Worm (Caenorhabditis elegans) whole organism, midembryonic: ENCODE results near the gene nlp-34.

Experiments
- T22C8.4 ChIP-seq: fragments of 200-800 bp; sonication (Bioruptor generic); IDR thresholded peaks from 2 replicates; pipeline ENCODE4 v1.3.6; 2022; ENCODE audit warnings: missing genetic modification characterization, missing compliant biosample characterization
- cog-1 ChIP-seq: sonication (generic microtip); optimal IDR thresholded peaks from 2 replicates; lab custom pipeline; 2016; ENCODE audit warnings: missing genetic modification characterization, missing compliant biosample characterization
- flt-1 ChIP-seq: fragments of 200-800 bp; sonication (Bioruptor generic); IDR thresholded peaks from 2 replicates; pipeline ENCODE4 v1.3.6; 2022; ENCODE audit warnings: missing genetic modification characterization, missing compliant biosample characterization
- klf-2 ChIP-seq: fragments of 200-800 bp; sonication (Bioruptor generic); conservative IDR thresholded peaks from 2 replicates; pipeline ENCODE4 v1.3.6; 2022; ENCODE audit warnings: missing genetic modification reagents, missing genetic modification characterization, missing compliant biosample characterization
- med-1 ChIP-seq: sonication (generic microtip); optimal IDR thresholded peaks from 2 replicates; lab custom pipeline; 2017; ENCODE audit warnings: missing genetic modification characterization, mild to moderate bottlenecking, missing compliant biosample characterization, antibody characterized with exemption, missing genetic modification reagents; ENCODE audit not compliant: insufficient read depth
- ref-1 ChIP-seq: fragments of 200-800 bp; sonication (Bioruptor generic); conservative IDR thresholded peaks from 2 replicates; pipeline ENCODE4 v1.3.6; 2022; ENCODE audit warnings: missing genetic modification reagents, missing genetic modification characterization, missing compliant biosample characterization
- tab-1 ChIP-seq: fragments of 200-800 bp; sonication (Bioruptor generic); IDR thresholded peaks from 2 replicates; pipeline ENCODE4 v1.3.6; 2022; ENCODE audit warnings: missing genetic modification characterization, missing compliant biosample characterization
- ztf-23 ChIP-seq: fragments of 200-800 bp; sonication (Bioruptor generic); IDR thresholded peaks from 2 replicates; pipeline ENCODE4 v1.3.6; 2022; ENCODE audit warnings: missing genetic modification reagents, missing genetic modification characterization, missing compliant biosample characterization
- ztf-29 ChIP-seq: fragments of 200-800 bp; sonication (Bioruptor generic); IDR thresholded peaks from 2 replicates; pipeline ENCODE4 v1.3.6; 2022; ENCODE audit warnings: missing genetic modification reagents, missing genetic modification characterization, missing compliant biosample characterization

The nlp-34 gene

DNA sequence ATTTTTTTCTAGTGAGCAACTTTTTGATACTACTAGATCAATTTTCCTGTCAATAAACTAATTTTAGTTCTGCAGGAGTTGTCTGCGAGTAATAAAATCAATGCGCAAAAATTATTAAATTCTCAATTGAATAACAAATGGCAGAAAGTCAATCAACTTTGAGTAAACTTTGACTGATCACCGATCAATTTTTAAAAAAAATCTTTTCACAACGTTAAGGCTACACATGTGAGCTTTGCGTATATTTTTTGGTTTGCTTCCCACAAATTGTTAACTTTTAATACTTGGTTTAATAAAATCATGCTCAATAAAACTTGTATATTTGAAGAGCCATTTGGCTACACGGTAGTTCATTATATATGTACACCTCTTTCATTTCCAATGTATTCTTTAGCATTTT, 29.0 kb upstream of the nlp-34 start, which contains the start of gene srh-7:
Gene srh-7, plus strand, starts transcription at position 301 of the 400 bp plus-strand sequence.
- TF ChIP-seq med-1 (no peak), klf-2 (no peak), ztf-23 (GFP tag; lab: Robert Waterston, UW) (no peak), cog-1 (tag; lab: Kevin White, UChicago) (no peak), ref-1 (GFP tag; lab: Robert Waterston, UW) (no peak), tab-1 (no peak), flt-1 (GFP tag; lab: Robert Waterston, UW) (no peak), ztf-29 (no peak), T22C8.4 (GFP tag; lab: Robert Waterston, UW) (no peak)

- no peak for TF ChIP-seq ref-1 (GFP tag; lab: Robert Waterston, UW)
- TF ChIP-seq klf-2, result no peak
- no peak for TF ChIP-seq ztf-29
- no peak for TF ChIP-seq ztf-23 (GFP tag; lab: Robert Waterston, UW)
- no peak for TF ChIP-seq med-1
- no peak for TF ChIP-seq tab-1
- no peak for TF ChIP-seq T22C8.4 (GFP tag; lab: Robert Waterston, UW)
- no peak for TF ChIP-seq cog-1 (tag; lab: Kevin White, UChicago)
- no peak for TF ChIP-seq flt-1 (GFP tag; lab: Robert Waterston, UW)
Observed at ce11 chrV:4005219-4005618, 26.3 kb upstream of the nlp-34 start, which contains the start of gene srh-8. Gene srh-8, plus strand, starts transcription at chrV:4005519.

- TF ChIP-seq ref-1 (GFP tag; lab: Robert Waterston, UW), result no peak
- TF ChIP-seq med-1, result no peak
- TF ChIP-seq klf-2, result no peak
- TF ChIP-seq T22C8.4 (GFP tag; lab: Robert Waterston, UW), result no peak
- TF ChIP-seq ztf-23 (GFP tag; lab: Robert Waterston, UW), result no peak
- TF ChIP-seq cog-1 (tag; lab: Kevin White, UChicago), result no peak
- no peak for TF ChIP-seq tab-1
- no peak for TF ChIP-seq ztf-29
- TF ChIP-seq flt-1 (GFP tag; lab: Robert Waterston, UW), result no peak
Observed at ce11 chrV:4004577-4004976, 25.6 kb upstream of the nlp-34 start.

DNA sequence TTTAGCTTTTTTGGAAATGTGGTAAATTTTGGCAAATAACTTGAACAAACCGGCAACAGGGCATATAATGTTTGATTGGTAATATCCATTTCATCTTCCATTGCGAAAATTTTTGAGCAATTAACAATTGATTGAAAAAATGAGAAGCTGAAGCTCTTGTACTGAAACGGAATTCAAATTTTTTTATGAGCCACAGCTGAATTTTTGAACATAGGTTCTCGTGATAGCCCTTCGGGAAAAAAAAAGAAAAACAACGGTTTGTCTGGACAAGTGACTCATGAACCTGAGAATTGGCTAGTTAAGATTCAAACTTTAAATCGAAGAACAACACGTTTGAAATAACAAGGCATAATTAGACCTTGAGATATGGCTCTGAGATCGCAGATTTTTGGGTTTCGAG, 16.9 kb upstream of the nlp-34 start, which contains the start of gene srx-62:
Gene srx-62, minus strand, starts transcription at position 101 of the 400 bp plus-strand sequence.
- no peak for TF ChIP-seq cog-1 (tag; lab: Kevin White, UChicago)
- no peak for TF ChIP-seq flt-1 (GFP tag; lab: Robert Waterston, UW)
- no peak for TF ChIP-seq ztf-29
- no peak for TF ChIP-seq ref-1 (GFP tag; lab: Robert Waterston, UW)
- no peak for TF ChIP-seq klf-2
- TF ChIP-seq T22C8.4 (GFP tag; lab: Robert Waterston, UW), result no peak
- TF ChIP-seq med-1, result no peak
- TF ChIP-seq tab-1, result no peak
- no peak for TF ChIP-seq ztf-23 (GFP tag; lab: Robert Waterston, UW)

DNA sequence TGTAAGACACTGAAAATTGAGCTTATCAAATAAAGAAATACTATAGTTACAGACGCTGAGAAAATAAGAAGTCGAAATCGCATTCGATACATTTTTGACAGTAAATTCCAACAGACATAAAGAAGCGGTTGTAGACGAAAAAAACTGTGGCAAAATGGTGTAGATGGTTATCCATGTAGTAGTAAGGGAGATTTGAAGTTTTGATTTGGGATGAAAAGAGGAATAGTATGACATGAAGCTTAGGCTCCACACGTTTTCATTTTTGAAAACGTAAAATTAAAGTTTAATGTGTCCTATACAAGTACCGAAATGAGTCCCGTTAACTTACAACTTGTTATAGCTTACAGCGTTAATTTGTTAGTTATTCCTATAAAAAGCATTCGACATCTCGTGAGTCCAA, 15.1 kb upstream of the nlp-34 start, which contains the start of gene K09D9.9:
Gene K09D9.9, minus strand, starts transcription at position 101 of the 400 bp plus-strand sequence.
- TF ChIP-seq tab-1 (no peak), ztf-29 (no peak), klf-2 (no peak), ref-1 (GFP tag; lab: Robert Waterston, UW) (no peak), med-1 (no peak), flt-1 (GFP tag; lab: Robert Waterston, UW) (no peak), ztf-23 (GFP tag; lab: Robert Waterston, UW) (no peak), cog-1 (tag; lab: Kevin White, UChicago) (no peak), T22C8.4 (GFP tag; lab: Robert Waterston, UW) (no peak)

ce11 chrV:3992334-3992733, 13.4 kb upstream of the nlp-34 start:
- TF ChIP-seq cog-1 (tag; lab: Kevin White, UChicago) (no peak), ztf-23 (GFP tag; lab: Robert Waterston, UW) (no peak), flt-1 (GFP tag; lab: Robert Waterston, UW) (no peak), med-1 (no peak), ref-1 (GFP tag; lab: Robert Waterston, UW) (no peak), T22C8.4 (GFP tag; lab: Robert Waterston, UW) (no peak), tab-1 (no peak), ztf-29 (no peak)

DNA sequence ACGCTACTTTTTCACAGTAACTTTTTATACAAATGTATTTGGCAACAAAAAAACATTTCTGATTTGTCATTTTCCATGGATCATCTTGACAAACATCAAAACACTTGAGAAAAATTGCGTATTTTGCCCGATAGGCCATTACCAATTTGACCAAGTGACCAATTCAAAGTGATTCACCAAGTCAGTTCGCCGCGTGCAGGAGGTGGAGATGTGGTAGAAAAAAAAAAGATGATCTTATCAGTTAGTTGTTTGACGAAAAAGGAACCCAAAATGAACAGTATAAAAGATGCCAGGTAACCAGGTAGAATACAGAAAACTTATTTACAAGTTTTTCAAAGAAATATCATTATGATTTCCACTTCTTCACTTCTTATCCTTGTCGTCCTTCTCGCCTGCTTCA, 10.1 kb upstream of the nlp-34 start, which contains the start of gene nlp-27:
Gene nlp-27, plus strand, starts transcription at position 309 of the 400 bp plus-strand sequence.
- TF ChIP-seq T22C8.4 (GFP tag; lab: Robert Waterston, UW) (no peak), cog-1 (tag; lab: Kevin White, UChicago) (no peak), tab-1 (no peak), ztf-23 (GFP tag; lab: Robert Waterston, UW) (no peak), klf-2 (no peak)

ce11 chrV:3987616-3988015, 8.7 kb upstream of the nlp-34 start, which contains the start of gene nlp-28:
Gene nlp-28, plus strand, starts transcription at chrV:3987900.
- no peak for TF ChIP-seq tab-1
- TF ChIP-seq ztf-23 (GFP tag; lab: Robert Waterston, UW), result no peak
- no peak for TF ChIP-seq ztf-29
- no peak for TF ChIP-seq cog-1 (tag; lab: Kevin White, UChicago)
- no peak for TF ChIP-seq med-1
- no peak for TF ChIP-seq T22C8.4 (GFP tag; lab: Robert Waterston, UW)
- no peak for TF ChIP-seq klf-2
- no peak for TF ChIP-seq flt-1 (GFP tag; lab: Robert Waterston, UW)
- TF ChIP-seq ref-1 (GFP tag; lab: Robert Waterston, UW), result no peak

ce11 chrV:3985104-3985503, 6.2 kb upstream of the nlp-34 start:
- TF ChIP-seq klf-2 (no peak), med-1 (no peak), ref-1 (GFP tag; lab: Robert Waterston, UW) (no peak), cog-1 (tag; lab: Kevin White, UChicago) (no peak), T22C8.4 (GFP tag; lab: Robert Waterston, UW) (no peak), tab-1 (no peak), ztf-23 (GFP tag; lab: Robert Waterston, UW) (no peak), ztf-29 (no peak), flt-1 (GFP tag; lab: Robert Waterston, UW) (no peak)

DNA sequence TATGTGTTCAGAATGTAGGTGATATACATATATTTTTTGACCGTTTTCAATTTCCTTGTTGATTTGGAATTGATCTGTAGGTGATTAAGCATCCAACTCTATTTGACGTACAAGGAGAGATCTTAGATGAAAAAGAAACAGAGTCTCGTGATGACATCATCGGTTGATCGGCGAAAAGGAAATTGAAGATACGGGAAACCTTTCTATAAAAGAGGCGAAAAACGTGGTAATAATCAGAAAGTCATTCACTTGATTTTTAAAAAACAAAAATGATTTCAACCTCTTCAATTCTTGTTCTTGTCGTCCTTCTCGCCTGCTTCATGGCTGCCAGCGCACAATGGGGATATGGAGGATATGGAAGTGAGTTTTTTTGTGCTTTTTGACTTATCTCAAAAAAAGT, 5.2 kb upstream of the nlp-34 start, which contains the start of gene nlp-29:
Gene nlp-29, plus strand, starts transcription at position 248 of the 400 bp plus-strand sequence.
- TF ChIP-seq ref-1 (GFP tag; lab: Robert Waterston, UW), result no peak
- TF ChIP-seq ztf-29, result no peak
- TF ChIP-seq cog-1 (tag; lab: Kevin White, UChicago), result no peak
- TF ChIP-seq T22C8.4 (GFP tag; lab: Robert Waterston, UW), result no peak
- no peak for TF ChIP-seq klf-2
- TF ChIP-seq med-1, result no peak
- no peak for TF ChIP-seq flt-1 (GFP tag; lab: Robert Waterston, UW)
- TF ChIP-seq ztf-23 (GFP tag; lab: Robert Waterston, UW), result no peak
- no peak for TF ChIP-seq tab-1
